Fruit fly (Drosophila melanogaster) S2 (cell line): ENCODE results near the gene CG5860.

Source experiments
- CG8478 ChIP-seq: fragments of >200 bp; optimal IDR thresholded peaks from 2 replicates; lab custom pipeline; 2018
- CTCF ChIP-seq, 2 experiments: fragments of >200 bp; optimal IDR thresholded peaks; 2 replicates each; lab custom pipeline; 2018

- no peak for TF ChIP-seq CG8478 (lab: Kevin White, UChicago)
- no peak for TF ChIP-seq CTCF (optimal IDR thresholded peaks at IDR 0.05; lab: Kevin White, UChicago)
Observed at dm6 chr3R:17391313-17391845, 18.0 kb upstream of the CG5860 start, which contains the start of the genes Brf and sds22.
